Worm (Caenorhabditis elegans): Measurements from ENCODE around the gene unc-98.

ce11 chrX:7522595-7522994, 50.8 kb downstream of the unc-98 start:
- TF ChIP-seq ztf-7 (tag; optimal IDR thresholded peaks at IDR 0.05): no peak
- no peak for TF ChIP-seq dpl-1 (GFP tag; optimal IDR thresholded peaks at IDR 0.05)
- TF ChIP-seq jun-1 (tag; optimal IDR thresholded peaks at IDR 0.05): no peak
- no peak for TF ChIP-seq saeg-2 (GFP tag; IDR thresholded peaks at IDR 0.05)
- TF ChIP-seq daf-8 (GFP tag; IDR thresholded peaks at IDR 0.05): no peak
- no peak for TF ChIP-seq nhr-28 (tag; optimal IDR thresholded peaks at IDR 0.05)
- TF ChIP-seq nhr-237 (tag; optimal IDR thresholded peaks at IDR 0.05): no peak
- TF ChIP-seq php-3 (GFP tag; IDR thresholded peaks at IDR 0.05): no peak
- no peak for TF ChIP-seq cey-2 (tag; optimal IDR thresholded peaks at IDR 0.05; ENCODE audit: borderline replicate concordance, insufficient read depth)
- TF ChIP-seq F49E8.2 (tag; optimal IDR thresholded peaks at IDR 0.05; ENCODE audit: borderline replicate concordance): no peak
- no peak for TF ChIP-seq set-16 (GFP tag; IDR thresholded peaks at IDR 0.05)
- TF ChIP-seq pha-4 (GFP tag; IDR thresholded peaks at IDR 0.05): no peak
- no peak for TF ChIP-seq pha-4 (tag; optimal IDR thresholded peaks at IDR 0.05)
- TF ChIP-seq vab-7 (GFP tag; IDR thresholded peaks at IDR 0.05): no peak
